Worm (Caenorhabditis elegans): Measurements from ENCODE around the gene dnj-8.

The dnj-8 gene

ce11 chrII:6561300-6561699, 36.6 kb downstream of the dnj-8 start, which contains the start of gene F18C5.10:
F18C5.10 (minus strand) TSS chrII:6561444.
- TF ChIP-seq aly-2 (tag; optimal IDR thresholded peaks at IDR 0.05) (no peak), zip-11 (GFP tag; IDR thresholded peaks at IDR 0.05) (no peak), attf-4 (tag; optimal IDR thresholded peaks at IDR 0.05) (no peak), hif-1 (tag; optimal IDR thresholded peaks at IDR 0.05) (no peak), tra-1 (GFP tag; IDR thresholded peaks at IDR 0.05) (0 out of 2 replicates have a peak, but pooled peaks have one; percentile 54), nhr-28 (tag; optimal IDR thresholded peaks at IDR 0.05) (no peak), tag-97 (GFP tag; IDR thresholded peaks at IDR 0.05) (no peak), dpl-1 (GFP tag; optimal IDR thresholded peaks at IDR 0.05) (no peak), ces-1 (GFP tag; optimal IDR thresholded peaks at IDR 0.05) (no peak), T20F7.1 (GFP tag; optimal IDR thresholded peaks at IDR 0.05) (no peak), daf-19 (GFP tag; conservative IDR thresholded peaks at IDR 0.05) (no peak), nhr-102 (tag; optimal IDR thresholded peaks at IDR 0.05) (no peak), ceh-32 (tag; optimal IDR thresholded peaks at IDR 0.05; ENCODE audit: poor library complexity) (no peak), mep-1 (tag; optimal IDR thresholded peaks at IDR 0.05) (no peak), hlh-11 (tag; optimal IDR thresholded peaks at IDR 0.05) (peak; percentile 10), lin-29 (GFP tag; IDR thresholded peaks at IDR 0.05) (no peak), F44E2.7 (GFP tag; IDR thresholded peaks at IDR 0.05) (no peak), snpc-4 (tag; optimal IDR thresholded peaks at IDR 0.05) (no peak), mdt-29 (GFP tag; IDR thresholded peaks at IDR 0.05) (no peak), ZK337.2 (GFP tag; IDR thresholded peaks at IDR 0.05) (0 out of 2 replicates have a peak, but pooled peaks have one; percentile 3), fos-1 (tag; optimal IDR thresholded peaks at IDR 0.05) (no peak), lin-15B (tag; optimal IDR thresholded peaks at IDR 0.05) (no peak), zfp-2 (tag; optimal IDR thresholded peaks at IDR 0.05) (no peak), dmd-6 (GFP tag; IDR thresholded peaks at IDR 0.05) (0 out of 2 replicates have a peak, but pooled peaks have one; percentile 12), ceh-82 (tag; optimal IDR thresholded peaks at IDR 0.05) (no peak), ceh-62 (tag; optimal IDR thresholded peaks at IDR 0.05) (no peak), nhr-10 (tag; optimal IDR thresholded peaks at IDR 0.05) (no peak), ceh-28 (tag; optimal IDR thresholded peaks at IDR 0.05) (no peak), daf-16 (GFP tag; optimal IDR thresholded peaks at IDR 0.05) (no peak), daf-16 (tag; optimal IDR thresholded peaks at IDR 0.05) (peak; percentile 20), nhr-6 (tag; optimal IDR thresholded peaks at IDR 0.05) (no peak), ctbp-1 (GFP tag; IDR thresholded peaks at IDR 0.05) (no peak), ama-1 (optimal IDR thresholded peaks at IDR 0.05) (peak; percentile 79), lin-13 (GFP tag; optimal IDR thresholded peaks at IDR 0.05) (no peak), hlh-30 (tag; optimal IDR thresholded peaks at IDR 0.05; ENCODE audit: insufficient read depth) (peak; percentile 91), nhr-25 (tag; optimal IDR thresholded peaks at IDR 0.05; ENCODE audit: borderline replicate concordance, insufficient read depth) (no peak), Y48G9A.11 (GFP tag; IDR thresholded peaks at IDR 0.05) (no peak), saeg-2 (GFP tag; IDR thresholded peaks at IDR 0.05) (no peak), gei-8 (GFP tag; optimal IDR thresholded peaks at IDR 0.05) (no peak), pha-4 (GFP tag; IDR thresholded peaks at IDR 0.05) (no peak), pha-4 (tag; optimal IDR thresholded peaks at IDR 0.05) (no peak), nhr-42 (GFP tag; IDR thresholded peaks at IDR 0.05) (no peak), nhr-77 (tag; optimal IDR thresholded peaks at IDR 0.05) (no peak), zip-2 (tag; optimal IDR thresholded peaks at IDR 0.05) (no peak), D1046.2 (GFP tag; IDR thresholded peaks at IDR 0.05) (no peak), snpc-1.2 (GFP tag; IDR thresholded peaks at IDR 0.05) (no peak), F49E8.2 (tag; optimal IDR thresholded peaks at IDR 0.05; ENCODE audit: borderline replicate concordance) (no peak), mxl-2 (GFP tag; conservative IDR thresholded peaks at IDR 0.05) (no peak), duxl-1 (tag; optimal IDR thresholded peaks at IDR 0.05; ENCODE audit: poor library complexity) (no peak), arid-1 (GFP tag; conservative IDR thresholded peaks at IDR 0.05) (no peak), cey-2 (tag; optimal IDR thresholded peaks at IDR 0.05; ENCODE audit: borderline replicate concordance, insufficient read depth) (no peak), pqm-1 (tag; optimal IDR thresholded peaks at IDR 0.05) (no peak)
